Worm (Caenorhabditis elegans): ENCODE results near the gene F41C3.11.

The F41C3.11 gene

DNA sequence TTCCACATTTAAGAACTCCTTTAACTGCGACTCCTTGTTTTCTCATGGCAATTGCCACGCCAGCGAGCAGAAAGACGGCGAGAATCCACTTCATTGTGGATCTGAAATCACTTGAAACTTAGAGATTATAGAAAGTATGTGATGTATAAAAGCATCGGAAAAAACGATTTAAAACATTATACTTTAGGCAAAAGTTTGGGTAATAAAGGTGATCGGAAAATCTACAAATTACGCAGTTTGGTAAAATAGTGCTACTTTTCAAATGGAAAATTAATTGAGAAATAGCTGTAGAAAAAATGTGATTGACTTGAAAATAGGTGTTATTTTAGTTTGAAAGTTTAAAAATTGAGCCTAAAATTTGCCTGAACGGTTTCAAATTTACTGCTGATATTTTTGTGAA lies 6.0 kb downstream of the F41C3.11 start, which contains the start of gene ttr-41:
Gene ttr-41 (minus strand): TSS at position 101 of the 400 bp plus-strand sequence.
- TF ChIP-seq rnt-1 (tag; optimal IDR thresholded peaks at IDR 0.05) (no peak), fos-1 (tag; optimal IDR thresholded peaks at IDR 0.05) (no peak), lin-13 (GFP tag; optimal IDR thresholded peaks at IDR 0.05) (no peak), snu-23 (GFP tag; optimal IDR thresholded peaks at IDR 0.05) (no peak), ets-5 (GFP tag; IDR thresholded peaks at IDR 0.05) (no peak), nhr-71 (tag; optimal IDR thresholded peaks at IDR 0.05) (no peak), isw-1 (GFP tag; IDR thresholded peaks at IDR 0.05) (no peak), fkh-10 (GFP tag; optimal IDR thresholded peaks at IDR 0.05) (no peak), C04F5.9 (tag; optimal IDR thresholded peaks at IDR 0.05) (no peak), nhr-90 (tag; optimal IDR thresholded peaks at IDR 0.05; ENCODE audit: poor library complexity) (no peak), pqm-1 (tag; optimal IDR thresholded peaks at IDR 0.05) (no peak), ztf-11 (tag; optimal IDR thresholded peaks at IDR 0.05) (no peak), aha-1 (tag; optimal IDR thresholded peaks at IDR 0.05) (no peak)

DNA sequence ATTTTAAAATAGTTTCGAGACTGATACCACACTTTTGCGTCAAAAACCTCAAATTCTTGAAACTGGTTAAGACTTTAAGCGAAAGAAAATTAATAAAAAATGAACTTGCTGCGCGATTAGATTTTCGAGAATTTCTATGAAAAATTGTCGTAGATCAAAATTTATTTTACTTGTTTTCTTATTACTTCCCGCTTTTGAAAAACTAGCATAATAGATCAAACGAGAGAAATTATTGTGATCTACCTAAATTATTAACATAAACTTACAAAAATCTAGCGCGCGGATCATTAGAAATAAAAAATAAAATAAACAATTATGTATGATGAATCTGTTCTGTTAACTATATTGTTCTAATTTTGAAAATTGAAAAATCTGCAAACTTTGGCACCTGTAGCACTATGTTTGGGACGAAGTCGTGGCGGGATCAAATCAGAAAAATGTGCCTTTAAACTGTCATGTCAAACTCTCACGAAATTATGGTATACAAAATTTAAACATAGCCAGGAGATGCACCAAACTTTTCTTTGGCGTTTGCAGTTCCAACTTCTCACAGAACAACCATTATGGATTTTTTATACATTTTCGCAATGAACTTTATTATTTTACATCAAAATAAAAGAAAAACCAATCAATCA lies 6.9 kb downstream of the F41C3.11 start:
- TF ChIP-seq elt-2 (tag; optimal IDR thresholded peaks at IDR 0.05) (peak; percentile 35), ama-1 (optimal IDR thresholded peaks at IDR 0.05) (peak; percentile 10), ets-5 (GFP tag; IDR thresholded peaks at IDR 0.05) (no peak), nhr-237 (tag; optimal IDR thresholded peaks at IDR 0.05) (no peak)

DNA sequence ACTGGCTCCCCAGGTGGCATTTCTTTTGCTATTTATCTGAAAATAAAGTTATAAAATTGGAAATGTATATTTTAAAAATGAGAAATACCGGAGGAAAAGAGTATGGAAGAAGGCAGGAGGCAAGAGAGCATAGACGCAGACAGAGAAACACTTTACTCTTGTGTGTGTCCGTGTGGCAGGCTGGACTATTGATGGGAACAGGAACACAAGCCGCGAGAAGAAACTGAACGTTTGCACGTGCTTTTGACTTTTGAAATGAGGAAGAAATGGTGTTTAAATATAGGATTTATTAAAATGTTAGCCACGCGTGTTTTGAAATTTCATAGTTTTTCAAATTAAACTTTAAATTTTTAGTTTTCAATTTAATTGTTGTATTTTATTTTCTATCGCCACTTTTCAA lies 7.6 kb downstream of the F41C3.11 start, which contains the start of gene F10G7.10:
Gene F10G7.10 (minus strand): TSS at position 145 of the 400 bp plus-strand sequence.
- TF ChIP-seq dpl-1 (GFP tag; optimal IDR thresholded peaks at IDR 0.05) (peak in 1 of 3 experiments; percentile 4), lin-14 (GFP tag; optimal IDR thresholded peaks at IDR 0.05) (peak; percentile 56), Y116A8C.19 (tag; optimal IDR thresholded peaks at IDR 0.05; ENCODE audit: borderline replicate concordance) (no peak), mep-1 (tag; optimal IDR thresholded peaks at IDR 0.05) (peak; percentile 15), mdl-1 (tag; optimal IDR thresholded peaks at IDR 0.05) (peak in 1 of 2 experiments; percentile 19), zag-1 (tag; optimal IDR thresholded peaks at IDR 0.05) (no peak), nhr-12 (tag; optimal IDR thresholded peaks at IDR 0.05) (no peak)

DNA sequence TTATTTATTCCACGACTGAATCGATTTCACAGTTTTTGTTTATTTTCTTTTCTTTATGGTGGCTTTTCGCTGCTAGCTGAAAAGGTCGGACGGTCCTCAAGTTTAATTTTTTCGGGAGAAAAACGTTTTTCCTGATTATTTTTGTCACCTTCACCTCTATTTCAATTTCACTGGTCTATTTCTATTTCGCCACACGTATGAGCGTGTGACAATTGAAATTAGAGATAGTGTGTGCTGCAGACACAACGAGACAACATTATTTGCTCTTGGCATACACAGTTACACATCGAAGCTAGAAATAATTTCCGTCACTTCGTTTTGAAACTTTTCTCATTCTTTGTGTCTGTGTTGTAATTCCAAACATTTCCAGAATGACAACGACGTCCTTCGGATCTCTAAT lies 18.1 kb downstream of the F41C3.11 start, which contains the start of gene F41C3.8:
Gene F41C3.8 (plus strand): TSS at position 371 of the 400 bp plus-strand sequence.
- TF ChIP-seq elt-2 (tag; optimal IDR thresholded peaks at IDR 0.05) (peak; percentile 33), lin-35 (GFP tag; optimal IDR thresholded peaks at IDR 0.05) (peak in 1 of 2 experiments; percentile 21), fkh-8 (tag; optimal IDR thresholded peaks at IDR 0.05) (no peak)

DNA sequence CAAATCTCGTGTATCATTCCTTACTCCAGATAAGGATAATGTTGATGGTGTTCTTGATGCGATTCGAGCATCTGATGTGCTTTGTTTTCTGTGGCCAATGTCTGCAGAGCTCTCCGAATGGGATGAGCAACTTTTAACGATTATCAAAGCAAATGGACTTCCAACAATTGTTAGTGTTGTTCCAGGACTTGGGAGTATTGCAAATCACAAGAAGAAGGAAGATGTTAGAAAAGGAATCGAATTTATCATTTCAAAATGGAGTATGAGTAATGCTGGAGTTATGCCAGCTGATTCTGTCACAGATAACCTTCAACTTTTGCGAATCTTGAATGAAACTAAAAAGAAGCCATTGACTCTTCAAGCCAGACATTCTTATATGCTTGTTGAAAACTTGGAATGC lies 22.9 kb downstream of the F41C3.11 start:
- TF ChIP-seq ceh-82 (tag; optimal IDR thresholded peaks at IDR 0.05) (no peak), isw-1 (GFP tag; IDR thresholded peaks at IDR 0.05) (no peak), pqm-1 (tag; optimal IDR thresholded peaks at IDR 0.05) (no peak), nhr-77 (tag; optimal IDR thresholded peaks at IDR 0.05) (no peak), lin-15B (tag; optimal IDR thresholded peaks at IDR 0.05) (no peak), ztf-11 (tag; optimal IDR thresholded peaks at IDR 0.05) (no peak), efl-1 (optimal IDR thresholded peaks at IDR 0.05) (no peak), efl-1 (GFP tag; optimal IDR thresholded peaks at IDR 0.05 in 1 of 2) (no peak), zip-4 (GFP tag; optimal IDR thresholded peaks at IDR 0.05) (no peak), mef-2 (tag; optimal IDR thresholded peaks at IDR 0.05) (no peak), lin-39 (tag; optimal IDR thresholded peaks at IDR 0.05) (no peak), lin-35 (GFP tag; optimal IDR thresholded peaks at IDR 0.05) (no peak)

DNA sequence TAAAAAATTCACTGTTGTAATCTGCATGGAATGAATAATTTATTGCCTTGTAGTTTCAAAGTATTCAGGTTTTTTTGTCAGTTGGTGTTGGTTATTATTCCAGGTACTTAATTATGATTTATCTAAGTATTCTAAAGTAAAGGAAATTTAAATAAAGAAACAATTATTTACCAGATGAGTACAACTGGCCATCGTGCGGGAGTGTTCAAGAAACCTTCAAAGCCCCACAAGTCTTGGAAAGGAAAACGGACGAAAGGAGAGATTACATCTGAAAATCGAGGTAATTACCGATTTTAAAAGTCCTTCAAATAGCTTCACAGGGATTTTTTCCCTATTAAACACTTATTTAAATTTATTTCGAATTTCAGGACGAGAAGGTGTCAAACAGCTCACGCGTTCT lies 23.6 kb downstream of the F41C3.11 start, which contains the start of gene tag-151:
Gene tag-151 (plus strand): TSS at position 158 of the 400 bp plus-strand sequence.
- peak in 1 of 2 experiments; percentile 1 for TF ChIP-seq lsy-2 (tag; optimal IDR thresholded peaks at IDR 0.05)
- TF ChIP-seq hlh-4 (tag; optimal IDR thresholded peaks at IDR 0.05): no peak
- TF ChIP-seq efl-1 (optimal IDR thresholded peaks at IDR 0.05): no peak
- peak in 1 of 2 experiments; percentile 52 for TF ChIP-seq efl-1 (GFP tag; optimal IDR thresholded peaks at IDR 0.05 in 1 of 2)
- no peak for TF ChIP-seq mab-9 (GFP tag; IDR thresholded peaks at IDR 0.05)
- TF ChIP-seq nhr-90 (tag; optimal IDR thresholded peaks at IDR 0.05; ENCODE audit: poor library complexity): peak; percentile 11
- no peak for TF ChIP-seq grh-1 (GFP tag; IDR thresholded peaks at IDR 0.05)
